Worm (Caenorhabditis elegans) whole organism, mixed stage, embryonic: ENCODE measurements around the gene T26E4.2.
"Not testable (repeated sequence)": the region's sequence is repeated elsewhere in the genome, so short reads cannot be mapped to it uniquely, and the experiment has no call there.

Experiments
- ceh-39 ChIP-seq: fragments of 150-350 bp; optimal IDR thresholded peaks from 2 replicates; lab custom pipeline; 2014; ENCODE audit warnings: missing biosample characterization, missing genetic modification characterization
- ceh-43 ChIP-seq: fragments of 200-800 bp; sonication (Bioruptor generic); optimal IDR thresholded peaks from 2 replicates; lab custom pipeline; 2018; ENCODE audit warnings: mild to moderate bottlenecking, missing genetic modification characterization, moderate library complexity, missing compliant biosample characterization
- ceh-83 ChIP-seq: fragments of 200-800 bp; sonication (Bioruptor generic); optimal IDR thresholded peaks from 2 replicates; lab custom pipeline; 2018; ENCODE audit warnings: mild to moderate bottlenecking, missing genetic modification characterization, missing compliant biosample characterization
- cnd-1 ChIP-seq: fragments of 200-800 bp; sonication (Bioruptor generic); optimal IDR thresholded peaks from 2 replicates; lab custom pipeline; 2018; ENCODE audit warnings: mild to moderate bottlenecking, missing genetic modification characterization, missing compliant biosample characterization
- drap-1 ChIP-seq: fragments of 200-800 bp; sonication (Bioruptor generic); optimal IDR thresholded peaks from 3 replicates; lab custom pipeline; 2018; ENCODE audit warnings: mild to moderate bottlenecking, missing genetic modification characterization, missing compliant biosample characterization
- elt-3 ChIP-seq: fragments of 150-350 bp; optimal IDR thresholded peaks from 2 replicates; lab custom pipeline; 2014; ENCODE audit warnings: missing biosample characterization, missing genetic modification characterization
- flh-1 ChIP-seq: fragments of 200-800 bp; sonication (Bioruptor generic); optimal IDR thresholded peaks from 2 replicates; lab custom pipeline; 2018; ENCODE audit warnings: mild to moderate bottlenecking, missing genetic modification characterization, moderate library complexity, missing compliant biosample characterization
- ham-2 ChIP-seq: fragments of 200-800 bp; sonication (Bioruptor generic); optimal IDR thresholded peaks from 2 replicates; lab custom pipeline; 2018; ENCODE audit warnings: mild to moderate bottlenecking, missing genetic modification characterization, missing compliant biosample characterization
- lin-13 ChIP-seq: fragments of 150-350 bp; optimal IDR thresholded peaks from 2 replicates; lab custom pipeline; 2014; ENCODE audit warnings: missing biosample characterization, missing genetic modification characterization
- lsy-2 ChIP-seq: fragments of 150-350 bp; optimal IDR thresholded peaks from 2 replicates; lab custom pipeline; 2014; ENCODE audit warnings: missing biosample characterization, missing genetic modification characterization
- mab-5 ChIP-seq: fragments of 150-350 bp; optimal IDR thresholded peaks from 2 replicates; lab custom pipeline; 2014; ENCODE audit warnings: missing biosample characterization, missing genetic modification characterization
- mep-1 ChIP-seq: fragments of 150-350 bp; optimal IDR thresholded peaks from 2 replicates; lab custom pipeline; 2017; ENCODE audit warnings: missing biosample characterization, missing genetic modification reagents, missing genetic modification characterization, inconsistent platforms
- mls-2 ChIP-seq: sonication (generic microtip); optimal IDR thresholded peaks from 2 replicates; lab custom pipeline; 2016; ENCODE audit warnings: mild to moderate bottlenecking, missing genetic modification characterization, moderate library complexity, missing compliant biosample characterization
- nhr-12 ChIP-seq: fragments of 150-350 bp; optimal IDR thresholded peaks from 2 replicates; lab custom pipeline; 2014; ENCODE audit warnings: missing biosample characterization, missing genetic modification characterization
- nhr-2 ChIP-seq: fragments of 150-350 bp; optimal IDR thresholded peaks from 2 replicates; lab custom pipeline; 2014; ENCODE audit warnings: missing biosample characterization, missing genetic modification characterization
- nhr-76 ChIP-seq: sonication (generic microtip); optimal IDR thresholded peaks from 2 replicates; lab custom pipeline; 2017; ENCODE audit warnings: missing biosample characterization, missing genetic modification characterization
- sem-2 ChIP-seq: fragments of 200-800 bp; sonication (Bioruptor generic); optimal IDR thresholded peaks from 2 replicates; lab custom pipeline; 2018; ENCODE audit warnings: mild to moderate bottlenecking, missing genetic modification characterization, missing compliant biosample characterization
- snpc-4 ChIP-seq: fragments of 150-350 bp; optimal IDR thresholded peaks from 2 replicates; lab custom pipeline; 2014; ENCODE audit warnings: missing biosample characterization, missing genetic modification characterization
- tbx-8 ChIP-seq: fragments of 200-800 bp; sonication (Bioruptor generic); optimal IDR thresholded peaks from 2 replicates; lab custom pipeline; 2018; ENCODE audit warnings: mild to moderate bottlenecking, missing genetic modification characterization, moderate library complexity, missing compliant biosample characterization
- unc-120 ChIP-seq: sonication (generic microtip); optimal IDR thresholded peaks from 2 replicates; lab custom pipeline; 2017; ENCODE audit warnings: missing genetic modification characterization, missing compliant biosample characterization; ENCODE audit not compliant: poor library complexity, severe bottlenecking
- unc-39 ChIP-seq: fragments of 150-350 bp; optimal IDR thresholded peaks from 2 replicates; lab custom pipeline; 2014; ENCODE audit warnings: missing biosample characterization, missing genetic modification characterization
- unc-62 ChIP-seq: fragments of 150-350 bp; optimal IDR thresholded peaks from 2 replicates; lab custom pipeline; 2014; ENCODE audit warnings: missing biosample characterization, missing genetic modification reagents, missing genetic modification characterization
- zip-8 ChIP-seq: fragments of 150-350 bp; optimal IDR thresholded peaks from 2 replicates; lab custom pipeline; 2014; ENCODE audit warnings: missing biosample characterization, missing genetic modification characterization
- ztf-11 ChIP-seq: fragments of 150-350 bp; optimal IDR thresholded peaks from 2 replicates; lab custom pipeline; 2014; ENCODE audit warnings: missing biosample characterization, missing genetic modification characterization

Gene T26E4.2

ce11 chrV:15792409-15792808, 11.2 kb downstream of the T26E4.2 start, which contains the start of gene T26E4.4:
Gene T26E4.4, minus strand, starts transcription at chrV:15792509.
- no peak for TF ChIP-seq snpc-4
- TF ChIP-seq nhr-2 (tag; lab: Kevin White, UChicago), result no peak
- TF ChIP-seq nhr-12, result no peak
- TF ChIP-seq mab-5 (tag; lab: Kevin White, UChicago), result no peak
- TF ChIP-seq mep-1 (tag; lab: Kevin White, UChicago), result no peak
- no peak for TF ChIP-seq elt-3 (tag; lab: Kevin White, UChicago)
- TF ChIP-seq ztf-11 (tag; lab: Kevin White, UChicago), result no peak
- no peak for TF ChIP-seq zip-8
- TF ChIP-seq sem-2 (GFP tag; lab: Kevin White, UChicago), result no peak
- no peak for TF ChIP-seq unc-120 (tag; lab: Kevin White, UChicago)
- TF ChIP-seq ham-2 (GFP tag; lab: Kevin White, UChicago), result no peak

- no peak for TF ChIP-seq zip-8
- TF ChIP-seq, all 35 proteins: peak for 0
These were observed 12.1 kb downstream of the T26E4.2 start, which contains the start of gene T26E4.7 for ce11 chrV:15793270-15793669. Gene T26E4.7, plus strand, starts transcription at chrV:15793570.

- TF ChIP-seq cnd-1 (tag; lab: Kevin White, UChicago) (no peak), lsy-2 (no peak), nhr-12 (no peak), ceh-43 (GFP tag; lab: Kevin White, UChicago) (no peak), tbx-8 (GFP tag; lab: Kevin White, UChicago) (no peak), sem-2 (GFP tag; lab: Kevin White, UChicago) (no peak), flh-1 (no peak), drap-1 (no peak), ztf-11 (tag; lab: Kevin White, UChicago) (no peak), zip-8 (no peak)
- TF ChIP-seq, all 35 proteins: peak for 0
These were observed 14.9 kb downstream of the T26E4.2 start, which contains the start of gene nhr-223 for ce11 chrV:15796087-15796486. Gene nhr-223, plus strand, starts transcription at chrV:15796387.

ce11 chrV:15798108-15798507, 16.9 kb downstream of the T26E4.2 start, which contains the start of gene T26E4.10:
Gene T26E4.10, minus strand, starts transcription at chrV:15798208.
- no peak for TF ChIP-seq lsy-2
- TF ChIP-seq ztf-11 (tag; lab: Kevin White, UChicago), result no peak
- no peak for TF ChIP-seq snpc-4
- TF ChIP-seq zip-8, result no peak
- TF ChIP-seq unc-62, result no peak

- not testable (repeated sequence) for TF ChIP-seq ham-2 (GFP tag; lab: Kevin White, UChicago); nhr-76 (tag; lab: Kevin White, UChicago); unc-39 (tag; lab: Kevin White, UChicago)
These were observed 21.4 kb downstream of the T26E4.2 start, which contains the start of gene T26E4.9 for ce11 chrV:15802623-15803022. Gene T26E4.9, minus strand, starts transcription at chrV:15802723.

ce11 chrV:15803079-15803478, 21.9 kb downstream of the T26E4.2 start, which contains the start of gene srd-27:
Gene srd-27, plus strand, starts transcription at chrV:15803379.
- TF ChIP-seq lin-13; tbx-8 (GFP tag; lab: Kevin White, UChicago); flh-1: not testable (repeated sequence)

- not testable (repeated sequence) for TF ChIP-seq unc-120 (tag; lab: Kevin White, UChicago); ceh-83 (GFP tag; lab: Kevin White, UChicago); mls-2 (tag; lab: Kevin White, UChicago)
These were observed 22.6 kb downstream of the T26E4.2 start, which contains the start of gene T26E4.18 for ce11 chrV:15803748-15804147. Gene T26E4.18, minus strand, starts transcription at chrV:15803848.

ce11 chrV:15807420-15807819, 26.2 kb downstream of the T26E4.2 start, which contains the start of gene srsx-38:
Gene srsx-38, minus strand, starts transcription at chrV:15807520.
- not testable (repeated sequence) for TF ChIP-seq ceh-39 (tag; lab: Kevin White, UChicago); mab-5 (tag; lab: Kevin White, UChicago); drap-1
- TF ChIP-seq, all 35 proteins: peak for 0; not testable (repeated sequence) for 35
